Worm (Caenorhabditis elegans) whole organism, L1 larva: ENCODE measurements around the gene T26C5.4.

Experiments used
- ama-1 ChIP-seq: fragments of 150-350 bp; optimal IDR thresholded peaks from 2 replicates; lab custom pipeline; 2014
- egl-27 ChIP-seq, 2 experiments: fragments of 150-350 bp in 1 of 2; sonication (generic microtip); optimal IDR thresholded peaks; 3 replicates each; lab custom pipeline; 2017 to 2018; ENCODE audit warnings: missing biosample characterization in 2 of 2, missing genetic modification characterization in 2 of 2, missing genetic modification reagents in 2 of 2
- ets-5 ChIP-seq: fragments of 200-800 bp; sonication (Bioruptor generic); IDR thresholded peaks from 2 replicates; pipeline ENCODE4 v1.3.6; 2022; ENCODE audit warnings: missing genetic modification characterization, missing compliant biosample characterization
- irx-1 ChIP-seq: sonication (generic microtip); optimal IDR thresholded peaks from 2 replicates; lab custom pipeline; 2016; ENCODE audit warnings: missing genetic modification characterization, missing compliant biosample characterization
- lin-15B ChIP-seq: fragments of 150-350 bp; sonication (generic microtip); optimal IDR thresholded peaks from 3 replicates; lab custom pipeline; 2014; ENCODE audit warnings: missing biosample characterization, missing genetic modification characterization
- nhr-12 ChIP-seq: sonication (generic microtip); optimal IDR thresholded peaks from 2 replicates; lab custom pipeline; 2017; ENCODE audit warnings: missing biosample characterization, missing genetic modification characterization
- nhr-19 ChIP-seq: fragments of 200-800 bp; sonication (Bioruptor generic); conservative IDR thresholded peaks from 2 replicates; pipeline ENCODE4 v1.3.6; 2022; ENCODE audit warnings: missing genetic modification characterization, missing compliant biosample characterization
- nhr-77 ChIP-seq: fragments of 150-350 bp; optimal IDR thresholded peaks from 2 replicates; lab custom pipeline; 2014; ENCODE audit warnings: missing biosample characterization, missing genetic modification characterization
- nhr-90 ChIP-seq: sonication (generic microtip); optimal IDR thresholded peaks from 2 replicates; lab custom pipeline; 2016; ENCODE audit warnings: mild to moderate bottlenecking, missing genetic modification characterization, missing compliant biosample characterization; ENCODE audit not compliant: poor library complexity
- pag-3 ChIP-seq: sonication (generic microtip); optimal IDR thresholded peaks from 2 replicates; lab custom pipeline; 2017; ENCODE audit warnings: missing genetic modification characterization, mild to moderate bottlenecking, missing compliant biosample characterization, antibody characterized with exemption, borderline replicate concordance; ENCODE audit not compliant: insufficient read depth
- pqm-1 ChIP-seq: sonication (generic microtip); optimal IDR thresholded peaks from 3 replicates; lab custom pipeline; 2017; ENCODE audit warnings: missing biosample characterization, missing genetic modification characterization
- snu-23 ChIP-seq: sonication (generic microtip); optimal IDR thresholded peaks from 2 replicates; lab custom pipeline; 2016; ENCODE audit warnings: missing genetic modification characterization, missing compliant biosample characterization
- sup-37 ChIP-seq: fragments of 200-800 bp; sonication (Bioruptor generic); optimal IDR thresholded peaks from 2 replicates; lab custom pipeline; 2018; ENCODE audit warnings: mild to moderate bottlenecking, missing genetic modification characterization, missing compliant biosample characterization
- unc-62 ChIP-seq: fragments of 150-350 bp; optimal IDR thresholded peaks from 2 replicates; lab custom pipeline; 2014; ENCODE audit warnings: missing biosample characterization, missing genetic modification reagents, missing genetic modification characterization

ce11 chrII:9274734-9275133 is 24.4 kb upstream of the T26C5.4 start:
- TF ChIP-seq nhr-12 (tag; lab: Kevin White, UChicago) (no peak), snu-23 (no peak), nhr-90 (no peak), nhr-19 (GFP tag; lab: Robert Waterston, UW) (no peak), sup-37 (no peak), egl-27 (tag; optimal IDR thresholded peaks at IDR 0.05; lab: Kevin White, UChicago) (no peak), pag-3 (tag; lab: Kevin White, UChicago) (no peak), irx-1 (no peak), lin-15B (tag; lab: Kevin White, UChicago) (no peak), nhr-77 (tag; lab: Kevin White, UChicago) (no peak), unc-62 (GFP tag; lab: Kevin White, UChicago) (no peak), ets-5 (GFP tag; lab: Robert Waterston, UW) (no peak), pqm-1 (tag; lab: Kevin White, UChicago) (no peak), ama-1 (lab: Kevin White, UChicago) (no peak)
